Fruit fly (Drosophila melanogaster) whole organism, embryonic: ENCODE data around the gene CG14803.

ENCODE experiments used
- Ada2b ChIP-seq: fragments of 200-800 bp; sonication (Bioruptor generic); IDR thresholded peaks from 2 replicates; pipeline ENCODE4 v1.3.6; 2022; ENCODE audit warnings: missing biosample characterization, missing genetic modification characterization
- CG10209 ChIP-seq: fragments of 200-800 bp; sonication (Bioruptor generic); optimal IDR thresholded peaks from 3 replicates; lab custom pipeline; 2017; ENCODE audit warnings: missing biosample characterization, mild to moderate bottlenecking, missing genetic modification characterization, missing genetic modification reagents
- CG1024 ChIP-seq: fragments of 200-800 bp; sonication (Bioruptor generic); IDR thresholded peaks from 2 replicates; pipeline ENCODE4 v1.3.6; 2022; ENCODE audit warnings: missing biosample characterization, missing genetic modification characterization
- CG10462 ChIP-seq: fragments of 200-800 bp; sonication (Bioruptor generic); optimal IDR thresholded peaks from 2 replicates; lab custom pipeline; 2016; ENCODE audit warnings: missing biosample characterization, missing genetic modification characterization
- CG10654 ChIP-seq: fragments of 200-800 bp; sonication (Bioruptor generic); optimal IDR thresholded peaks from 2 replicates; lab custom pipeline; 2016; ENCODE audit warnings: missing biosample characterization, missing genetic modification characterization
- CG10979 ChIP-seq: fragments of 200-800 bp; sonication (Bioruptor generic); optimal IDR thresholded peaks from 2 replicates; lab custom pipeline; 2018; ENCODE audit warnings: missing biosample characterization, mild to moderate bottlenecking, missing genetic modification characterization, moderate library complexity
- CG12219 ChIP-seq: fragments of 200-800 bp; sonication (Bioruptor generic); optimal IDR thresholded peaks from 3 replicates; lab custom pipeline; 2018; ENCODE audit warnings: missing biosample characterization, mild to moderate bottlenecking, missing genetic modification characterization
- CG12942 ChIP-seq: fragments of 200-800 bp; sonication (Bioruptor generic); optimal IDR thresholded peaks from 3 replicates; lab custom pipeline; 2016; ENCODE audit warnings: missing biosample characterization, missing genetic modification characterization
- CG13287 ChIP-seq: fragments of 200-800 bp; sonication (Bioruptor generic); IDR thresholded peaks from 2 replicates; pipeline ENCODE4 v1.3.6; 2022; ENCODE audit warnings: missing biosample characterization, missing genetic modification characterization; ENCODE audit not compliant: partially characterized antibody
- CG13624 ChIP-seq: fragments of 200-800 bp; sonication (Bioruptor generic); optimal IDR thresholded peaks from 2 replicates; lab custom pipeline; 2016; ENCODE audit warnings: missing biosample characterization, missing genetic modification characterization
- CG15269 ChIP-seq: fragments of 200-800 bp; sonication (Bioruptor generic); optimal IDR thresholded peaks from 2 replicates; lab custom pipeline; 2018; ENCODE audit warnings: missing biosample characterization, mild to moderate bottlenecking, missing genetic modification characterization, moderate library complexity
- CG17912 ChIP-seq: fragments of 200-800 bp; sonication (Bioruptor generic); optimal IDR thresholded peaks from 2 replicates; lab custom pipeline; 2018; ENCODE audit warnings: missing biosample characterization, mild to moderate bottlenecking, missing genetic modification characterization
- CG2116 ChIP-seq: fragments of 200-800 bp; sonication (Bioruptor generic); optimal IDR thresholded peaks from 3 replicates; lab custom pipeline; 2018; ENCODE audit warnings: missing biosample characterization, mild to moderate bottlenecking, missing genetic modification characterization
- CG31224 ChIP-seq: fragments of 200-800 bp; sonication (Bioruptor generic); IDR thresholded peaks from 2 replicates; pipeline ENCODE4 v1.3.6; 2022; ENCODE audit warnings: missing biosample characterization, missing genetic modification characterization
- CG4707 ChIP-seq: fragments of 200-800 bp; sonication (Bioruptor generic); optimal IDR thresholded peaks from 2 replicates; lab custom pipeline; 2018; ENCODE audit warnings: missing biosample characterization, mild to moderate bottlenecking, missing genetic modification characterization, moderate library complexity
- CG6654 ChIP-seq: fragments of 200-800 bp; sonication (Bioruptor generic); optimal IDR thresholded peaks from 2 replicates; lab custom pipeline; 2017; ENCODE audit warnings: missing biosample characterization, mild to moderate bottlenecking, missing genetic modification characterization
- CG7786 ChIP-seq: fragments of 200-800 bp; sonication (Bioruptor generic); optimal IDR thresholded peaks from 2 replicates; lab custom pipeline; 2016; ENCODE audit warnings: missing biosample characterization, missing genetic modification characterization
- CG8924 ChIP-seq: fragments of 200-800 bp; optimal IDR thresholded peaks from 3 replicates; lab custom pipeline; 2019; ENCODE audit warnings: missing biosample characterization, mild to moderate bottlenecking, missing genetic modification characterization, moderate library complexity
- CG9609 ChIP-seq: fragments of 200-800 bp; sonication (Bioruptor generic); optimal IDR thresholded peaks from 3 replicates; lab custom pipeline; 2016; ENCODE audit warnings: missing biosample characterization, missing genetic modification characterization
- D ChIP-seq, 2 experiments: fragments of 200-800 bp in 1 of 2; fragments of >200 bp in 1 of 2; sonication (Bioruptor generic) in 1 of 2; optimal IDR thresholded peaks; 2 replicates in 1 of 2; 3 replicates in 1 of 2; lab custom pipeline; 2017; ENCODE audit warnings: mild to moderate bottlenecking in 1 of 2, missing biosample characterization in 1 of 2, missing genetic modification characterization in 1 of 2, missing genetic modification reagents in 1 of 2
- Dfd ChIP-seq, 2 experiments: fragments of >200 bp; optimal IDR thresholded peaks; 2 replicates each; lab custom pipeline; 2017; ENCODE audit warnings: missing biosample characterization in 2 of 2, missing genetic modification characterization in 2 of 2
- Dref ChIP-seq: fragments of 200-800 bp; sonication (Bioruptor generic); IDR thresholded peaks from 2 replicates; pipeline ENCODE4 v1.3.6; 2022; ENCODE audit warnings: missing biosample characterization, missing genetic modification characterization
- Drgx ChIP-seq: fragments of 200-800 bp; sonication (Bioruptor generic); IDR thresholded peaks from 2 replicates; pipeline ENCODE4 v1.3.6; 2022; ENCODE audit warnings: missing biosample characterization, missing genetic modification characterization
- Ets65A ChIP-seq: fragments of 200-800 bp; sonication (Bioruptor generic); peaks from one replicate; lab custom pipeline; 2016; ENCODE audit warnings: missing biosample characterization, missing genetic modification characterization
- Fer1 ChIP-seq: fragments of 200-800 bp; sonication (Bioruptor generic); optimal IDR thresholded peaks from 2 replicates; lab custom pipeline; 2017; ENCODE audit warnings: missing biosample characterization, mild to moderate bottlenecking, missing genetic modification characterization
- Hr3 ChIP-seq: fragments of 200-800 bp; sonication (Bioruptor generic); optimal IDR thresholded peaks from 3 replicates; lab custom pipeline; 2016; ENCODE audit warnings: missing biosample characterization, missing genetic modification characterization
- Oaz ChIP-seq: fragments of 200-800 bp; sonication (Bioruptor generic); IDR thresholded peaks from 2 replicates; pipeline ENCODE4 v1.3.6; 2022; ENCODE audit warnings: missing biosample characterization, missing genetic modification characterization
- Oli ChIP-seq: fragments of 200-800 bp; sonication (Bioruptor generic); optimal IDR thresholded peaks from 2 replicates; lab custom pipeline; 2018; ENCODE audit warnings: missing biosample characterization, mild to moderate bottlenecking, missing genetic modification characterization, moderate library complexity
- Sin3A ChIP-seq: fragments of >200 bp; optimal IDR thresholded peaks from 2 replicates; lab custom pipeline; 2018
- Sry-δ ChIP-seq: fragments of 200-800 bp; sonication (Bioruptor generic); optimal IDR thresholded peaks from 2 replicates; lab custom pipeline; 2016; ENCODE audit warnings: missing biosample characterization, missing genetic modification characterization
- ase ChIP-seq: fragments of 200-800 bp; sonication (Bioruptor generic); IDR thresholded peaks from 3 replicates; pipeline ENCODE4 v1.3.6; 2022; ENCODE audit warnings: missing biosample characterization, missing genetic modification characterization
- dysf ChIP-seq: fragments of 200-800 bp; sonication (Bioruptor generic); IDR thresholded peaks from 3 replicates; pipeline ENCODE4 v1.3.6; 2022; ENCODE audit warnings: missing biosample characterization, missing genetic modification characterization
- fru ChIP-seq: fragments of >200 bp; optimal IDR thresholded peaks from 2 replicates; lab custom pipeline; 2017
- hbn ChIP-seq: fragments of 200-800 bp; sonication (Bioruptor generic); IDR thresholded peaks from 2 replicates; pipeline ENCODE4 v1.3.6; 2022; ENCODE audit warnings: missing biosample characterization, missing genetic modification characterization; ENCODE audit not compliant: partially characterized antibody
- knrl ChIP-seq: fragments of 200-800 bp; sonication (Bioruptor generic); IDR thresholded peaks from 3 replicates; pipeline ENCODE4 v1.3.6; 2022; ENCODE audit warnings: missing biosample characterization, missing genetic modification characterization; ENCODE audit not compliant: partially characterized antibody
- nerfin-1 ChIP-seq: fragments of 200-800 bp; sonication (Bioruptor generic); optimal IDR thresholded peaks from 3 replicates; lab custom pipeline; 2019; ENCODE audit warnings: missing biosample characterization, mild to moderate bottlenecking, missing genetic modification characterization, moderate library complexity
- nom ChIP-seq: fragments of 200-800 bp; sonication (Bioruptor generic); optimal IDR thresholded peaks from 2 replicates; lab custom pipeline; 2017; ENCODE audit warnings: missing biosample characterization, missing genetic modification characterization, mild to moderate bottlenecking, moderate library complexity, missing genetic modification reagents
- onecut ChIP-seq: fragments of 200-800 bp; sonication (Bioruptor generic); IDR thresholded peaks from 2 replicates; pipeline ENCODE4 v1.3.6; 2022; ENCODE audit warnings: missing biosample characterization, missing genetic modification characterization
- peb ChIP-seq: fragments of 200-800 bp; sonication (Bioruptor generic); IDR thresholded peaks from 2 replicates; pipeline ENCODE4 v1.3.6; 2022; ENCODE audit warnings: missing biosample characterization, missing genetic modification characterization
- pho ChIP-seq: fragments of 200-800 bp; sonication (Bioruptor generic); optimal IDR thresholded peaks from 2 replicates; lab custom pipeline; 2016; ENCODE audit warnings: missing biosample characterization, missing genetic modification characterization
- pzg ChIP-seq: fragments of 200-800 bp; sonication (Bioruptor generic); optimal IDR thresholded peaks from 3 replicates; lab custom pipeline; 2018; ENCODE audit warnings: missing biosample characterization, mild to moderate bottlenecking, missing genetic modification characterization, moderate library complexity
- sc ChIP-seq, 3 experiments: fragments of >200 bp in 2 of 3; fragments of 200-800 bp in 1 of 3; sonication (Bioruptor generic) in 1 of 3; optimal IDR thresholded peaks; 2 replicates in 2 of 3; 3 replicates in 1 of 3; lab custom pipeline; 2017; ENCODE audit warnings: mild to moderate bottlenecking in 1 of 3, missing biosample characterization in 1 of 3, missing genetic modification characterization in 1 of 3, missing genetic modification reagents in 1 of 3
- sd ChIP-seq: fragments of 200-800 bp; sonication (Bioruptor generic); optimal IDR thresholded peaks from 3 replicates; lab custom pipeline; 2018; ENCODE audit warnings: missing biosample characterization, mild to moderate bottlenecking, missing genetic modification characterization, moderate library complexity
- sna ChIP-seq: fragments of 200-800 bp; sonication (Bioruptor generic); IDR thresholded peaks from 2 replicates; pipeline ENCODE4 v1.3.6; 2022; ENCODE audit warnings: missing biosample characterization, missing genetic modification characterization; ENCODE audit not compliant: partially characterized antibody
- tio ChIP-seq: fragments of 200-800 bp; sonication (Bioruptor generic); optimal IDR thresholded peaks from 2 replicates; lab custom pipeline; 2017; ENCODE audit warnings: missing biosample characterization, missing genetic modification characterization, inconsistent platforms
- unc-4 ChIP-seq: fragments of 200-800 bp; sonication (Bioruptor generic); IDR thresholded peaks from 2 replicates; pipeline ENCODE4 v1.3.6; 2022; ENCODE audit warnings: missing biosample characterization, missing genetic modification characterization; ENCODE audit not compliant: partially characterized antibody
- vvl ChIP-seq: fragments of 200-800 bp; sonication (Bioruptor generic); IDR thresholded peaks from 2 replicates; pipeline ENCODE4 v1.3.6; 2022; ENCODE audit warnings: missing biosample characterization, missing genetic modification characterization
- wdn ChIP-seq: fragments of 200-800 bp; sonication (Bioruptor generic); IDR thresholded peaks from 2 replicates; pipeline ENCODE4 v1.3.6; 2022; ENCODE audit warnings: missing biosample characterization, missing genetic modification characterization
- zen ChIP-seq: fragments of 200-800 bp; sonication (Bioruptor generic); optimal IDR thresholded peaks from 3 replicates; lab custom pipeline; 2018; ENCODE audit warnings: missing biosample characterization, mild to moderate bottlenecking, missing genetic modification characterization, moderate library complexity
- zen2 ChIP-seq: fragments of 200-800 bp; sonication (Bioruptor generic); IDR thresholded peaks from 3 replicates; pipeline ENCODE4 v1.3.6; 2022; ENCODE audit warnings: missing biosample characterization, missing genetic modification characterization; ENCODE audit not compliant: partially characterized antibody

Gene CG14803

DNA sequence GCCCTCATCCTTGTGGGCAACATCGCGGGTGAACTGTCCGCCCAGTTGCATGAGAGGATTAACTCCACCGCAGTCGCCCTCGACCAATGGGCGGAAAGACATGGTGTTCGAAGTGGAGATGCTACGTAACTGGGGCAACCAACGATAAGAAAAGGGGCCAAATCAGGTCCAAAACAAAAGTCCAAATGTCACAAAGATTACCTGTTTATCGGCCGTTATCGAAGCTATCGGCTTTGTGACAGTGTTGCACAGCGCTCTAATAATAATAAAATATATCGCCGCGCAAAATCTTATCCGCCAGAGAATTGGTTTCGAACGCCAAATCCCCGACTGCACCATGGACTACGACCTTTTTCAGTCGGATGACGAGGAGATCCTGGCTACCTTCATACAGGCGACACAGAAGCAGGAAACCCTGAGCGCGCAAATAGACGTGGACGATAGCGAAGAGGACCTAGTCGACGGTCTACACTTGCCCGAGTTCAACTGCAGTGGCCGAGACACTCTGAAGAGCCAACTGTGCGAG lies at the start of gene CG14803, which contains the start of gene Pex5 (continued):
- TF ChIP-seq vvl (no peak), Hr3 (GFP tag; lab: Kevin White, UChicago) (no peak), CG17912 (GFP tag; lab: Kevin White, UChicago) (no peak), wdn (no peak), zen (tag; lab: Kevin White, UChicago) (no peak), CG10209 (no peak), CG8924 (tag; lab: Kevin White, UChicago) (no peak), unc-4 (peak; percentile 65), Drgx (no peak), CG10654 (no peak), CG9609 (GFP tag; lab: Kevin White, UChicago) (no peak), Sin3A (lab: Kevin White, UChicago) (peak; percentile 13), nerfin-1 (tag; lab: Kevin White, UChicago) (no peak), Sry-δ (GFP tag; lab: Kevin White, UChicago) (peak; percentile 43), Dfd (GFP tag; optimal IDR thresholded peaks at IDR 0.05; lab: Kevin White, UChicago) (no peak), CG13624 (GFP tag; lab: Kevin White, UChicago) (no peak), sc (optimal IDR thresholded peaks at IDR 0.05; lab: Kevin White, UChicago) (no peak), sc (GFP tag; optimal IDR thresholded peaks at IDR 0.05; lab: Kevin White, UChicago) (no peak), pzg (GFP tag; lab: Kevin White, UChicago) (peak; percentile 54), CG1024 (GFP tag; lab: Robert Waterston, UW) (no peak), Dref (GFP tag; lab: Robert Waterston, UW) (peak; percentile 77), CG31224 (no peak), CG12219 (GFP tag; lab: Kevin White, UChicago) (no peak), CG2116 (peak; percentile 59), zen2 (GFP tag; lab: Robert Waterston, UW) (peak; percentile 56; the same call in 2 of the 3 replicates), CG15269 (no peak), knrl (GFP tag; lab: Robert Waterston, UW) (peak; percentile 45; the same call in 2 of the 3 replicates), dysf (GFP tag; lab: Robert Waterston, UW) (no peak), Oli (no peak), onecut (GFP tag; lab: Robert Waterston, UW) (no peak), sd (tag; lab: Kevin White, UChicago) (no peak), Ada2b (GFP tag; lab: Robert Waterston, UW) (no peak), CG13287 (GFP tag; lab: Robert Waterston, UW) (peak; percentile 73), sna (GFP tag; lab: Robert Waterston, UW) (no peak), ase (GFP tag; lab: Robert Waterston, UW) (no peak), Ets65A (GFP tag; lab: Kevin White, UChicago) (peak; percentile 43), CG12942 (GFP tag; lab: Kevin White, UChicago) (no peak), nom (GFP tag; lab: Kevin White, UChicago) (peak; percentile 25), CG6654 (no peak), CG10979 (tag; lab: Kevin White, UChicago) (no peak), tio (GFP tag; lab: Kevin White, UChicago) (no peak), Oaz (no peak), pho (GFP tag; lab: Kevin White, UChicago) (no peak), CG4707 (GFP tag; lab: Kevin White, UChicago) (no peak), hbn (GFP tag; lab: Robert Waterston, UW) (peak; percentile 43; the same call in 1 of the 2 replicates), peb (GFP tag; lab: Robert Waterston, UW) (no peak), Fer1 (peak; percentile 33), D (optimal IDR thresholded peaks at IDR 0.05; lab: Kevin White, UChicago) (no peak), D (GFP tag; optimal IDR thresholded peaks at IDR 0.05; lab: Kevin White, UChicago) (no peak), CG7786 (GFP tag; lab: Kevin White, UChicago) (no peak), CG10462 (GFP tag; lab: Kevin White, UChicago) (no peak), fru (lab: Kevin White, UChicago) (no peak)
